Fruit fly (Drosophila melanogaster) whole organism, embryonic: ENCODE results near the gene CG14915.

Experiments used
- ATbp ChIP-seq: fragments of 200-800 bp; sonication (Bioruptor generic); optimal IDR thresholded peaks from 2 replicates; lab custom pipeline; 2017; ENCODE audit warnings: missing biosample characterization, mild to moderate bottlenecking, missing genetic modification characterization, missing genetic modification reagents
- Blimp-1 ChIP-seq: fragments of 200-800 bp; sonication (Bioruptor generic); optimal IDR thresholded peaks from 3 replicates; lab custom pipeline; 2018; ENCODE audit warnings: missing biosample characterization, missing genetic modification characterization, mild to moderate bottlenecking, moderate library complexity, missing genetic modification reagents
- CG11695 ChIP-seq: fragments of 200-800 bp; sonication (Bioruptor generic); IDR thresholded peaks from 3 replicates; pipeline ENCODE4 v1.3.6; 2022; ENCODE audit warnings: missing biosample characterization, missing genetic modification characterization
- CG12071 ChIP-seq: fragments of 200-800 bp; sonication (Bioruptor generic); optimal IDR thresholded peaks from 3 replicates; lab custom pipeline; 2018; ENCODE audit warnings: missing biosample characterization, mild to moderate bottlenecking, missing genetic modification characterization
- CG12299 ChIP-seq: fragments of 200-800 bp; sonication (Bioruptor generic); optimal IDR thresholded peaks from 2 replicates; lab custom pipeline; 2018; ENCODE audit warnings: missing biosample characterization, mild to moderate bottlenecking, missing genetic modification characterization
- CG12391 ChIP-seq: fragments of 200-800 bp; sonication (Bioruptor generic); optimal IDR thresholded peaks from 3 replicates; lab custom pipeline; 2018; ENCODE audit warnings: missing biosample characterization, mild to moderate bottlenecking, missing genetic modification characterization, moderate library complexity
- CG12769 ChIP-seq: fragments of 200-800 bp; sonication (Bioruptor generic); optimal IDR thresholded peaks from 2 replicates; lab custom pipeline; 2019; ENCODE audit warnings: missing biosample characterization, mild to moderate bottlenecking, missing genetic modification characterization, moderate library complexity
- CG14050 ChIP-seq: fragments of 200-800 bp; sonication (Bioruptor generic); IDR thresholded peaks from 3 replicates; pipeline ENCODE4 v1.3.6; 2022; ENCODE audit warnings: missing biosample characterization, missing genetic modification characterization
- CG15269 ChIP-seq: fragments of 200-800 bp; sonication (Bioruptor generic); optimal IDR thresholded peaks from 2 replicates; lab custom pipeline; 2018; ENCODE audit warnings: missing biosample characterization, mild to moderate bottlenecking, missing genetic modification characterization, moderate library complexity
- CG15696 ChIP-seq: fragments of 200-800 bp; sonication (Bioruptor generic); optimal IDR thresholded peaks from 2 replicates; lab custom pipeline; 2019; ENCODE audit warnings: missing biosample characterization, mild to moderate bottlenecking, missing genetic modification characterization, moderate library complexity
- CG17361 ChIP-seq: fragments of 200-800 bp; sonication (Bioruptor generic); IDR thresholded peaks from 3 replicates; pipeline ENCODE4 v1.3.6; 2022; ENCODE audit warnings: missing biosample characterization, missing genetic modification characterization
- CG2678 ChIP-seq: fragments of 200-800 bp; sonication (Bioruptor generic); optimal IDR thresholded peaks from 3 replicates; lab custom pipeline; 2019; ENCODE audit warnings: missing biosample characterization, mild to moderate bottlenecking, missing genetic modification characterization, moderate library complexity
- CG3163 ChIP-seq: fragments of 200-800 bp; sonication (Bioruptor generic); optimal IDR thresholded peaks from 3 replicates; lab custom pipeline; 2016; ENCODE audit warnings: missing biosample characterization, missing genetic modification characterization
- CG3281 ChIP-seq: fragments of 200-800 bp; sonication (Bioruptor generic); optimal IDR thresholded peaks from 3 replicates; lab custom pipeline; 2017; ENCODE audit warnings: missing biosample characterization, mild to moderate bottlenecking, missing genetic modification characterization
- CG6813 ChIP-seq: fragments of 200-800 bp; sonication (Bioruptor generic); optimal IDR thresholded peaks from 2 replicates; lab custom pipeline; 2017; ENCODE audit warnings: missing biosample characterization, missing genetic modification characterization, mild to moderate bottlenecking, moderate library complexity, missing genetic modification reagents
- CG7839 ChIP-seq: fragments of 200-800 bp; sonication (Bioruptor generic); optimal IDR thresholded peaks from 3 replicates; lab custom pipeline; 2018; ENCODE audit warnings: missing biosample characterization, mild to moderate bottlenecking, missing genetic modification characterization, moderate library complexity
- CG9215 ChIP-seq: fragments of 200-800 bp; sonication (Bioruptor generic); IDR thresholded peaks from 2 replicates; pipeline ENCODE4 v1.3.6; 2022; ENCODE audit warnings: missing biosample characterization, missing genetic modification characterization
- D19A ChIP-seq: fragments of 200-800 bp; optimal IDR thresholded peaks from 3 replicates; lab custom pipeline; 2019; ENCODE audit warnings: missing biosample characterization, mild to moderate bottlenecking, missing genetic modification characterization, moderate library complexity
- Dbx ChIP-seq: fragments of 200-800 bp; sonication (Bioruptor generic); IDR thresholded peaks from 3 replicates; pipeline ENCODE4 v1.3.6; 2022; ENCODE audit warnings: missing biosample characterization, missing genetic modification characterization
- E2f1 ChIP-seq: fragments of 200-800 bp; sonication (Bioruptor generic); IDR thresholded peaks from 2 replicates; pipeline ENCODE4 v1.3.6; 2022; ENCODE audit warnings: missing biosample characterization, missing genetic modification characterization
- Ets65A ChIP-seq: fragments of 200-800 bp; sonication (Bioruptor generic); peaks from one replicate; lab custom pipeline; 2016; ENCODE audit warnings: missing biosample characterization, missing genetic modification characterization
- HmgD ChIP-seq: fragments of 200-800 bp; sonication (Bioruptor generic); optimal IDR thresholded peaks from 3 replicates; lab custom pipeline; 2016; ENCODE audit warnings: missing biosample characterization, missing genetic modification characterization
- Lim3 ChIP-seq: fragments of 200-800 bp; sonication (Bioruptor generic); IDR thresholded peaks from 2 replicates; pipeline ENCODE4 v1.3.6; 2022; ENCODE audit warnings: missing biosample characterization, missing genetic modification characterization
- Meics ChIP-seq: fragments of 200-800 bp; sonication (Bioruptor generic); optimal IDR thresholded peaks from 2 replicates; lab custom pipeline; 2017; ENCODE audit warnings: missing biosample characterization, mild to moderate bottlenecking, missing genetic modification characterization
- PHDP ChIP-seq: fragments of 200-800 bp; sonication (Bioruptor generic); optimal IDR thresholded peaks from 3 replicates; lab custom pipeline; 2018; ENCODE audit warnings: missing biosample characterization, mild to moderate bottlenecking, missing genetic modification characterization, moderate library complexity
- Spps ChIP-seq: fragments of 200-800 bp; sonication (Bioruptor generic); optimal IDR thresholded peaks from 2 replicates; lab custom pipeline; 2018; ENCODE audit warnings: missing biosample characterization, mild to moderate bottlenecking, missing genetic modification characterization
- Taf1 ChIP-seq: fragments of 200-800 bp; sonication (Bioruptor generic); IDR thresholded peaks from 2 replicates; pipeline ENCODE4 v1.3.6; 2022; ENCODE audit warnings: missing biosample characterization, missing genetic modification characterization
- Trl ChIP-seq, 3 experiments: fragments of >200 bp in 2 of 3; fragments of 200-800 bp in 1 of 3; sonication (Bioruptor generic) in 1 of 3; optimal IDR thresholded peaks; 2 replicates in 1 of 3; 3 replicates in 2 of 3; lab custom pipeline; 2016 to 2017; ENCODE audit warnings: missing biosample characterization in 1 of 3, missing genetic modification characterization in 1 of 3
- Xbp1 ChIP-seq: fragments of 200-800 bp; sonication (Bioruptor generic); optimal IDR thresholded peaks from 3 replicates; lab custom pipeline; 2016; ENCODE audit warnings: missing biosample characterization, mild to moderate bottlenecking, missing genetic modification characterization
- Xrp1 ChIP-seq: fragments of 200-800 bp; sonication (Bioruptor generic); IDR thresholded peaks from 2 replicates; pipeline ENCODE4 v1.3.6; 2022; ENCODE audit warnings: missing biosample characterization, missing genetic modification characterization
- bcd ChIP-seq: fragments of 200-800 bp; sonication (Bioruptor generic); optimal IDR thresholded peaks from 2 replicates; lab custom pipeline; 2017; ENCODE audit warnings: missing biosample characterization, mild to moderate bottlenecking, missing genetic modification characterization
- chm ChIP-seq: fragments of 200-800 bp; sonication (Bioruptor generic); IDR thresholded peaks from 2 replicates; pipeline ENCODE4 v1.3.6; 2022; ENCODE audit warnings: missing biosample characterization, missing genetic modification characterization
- disco-r ChIP-seq: fragments of 200-800 bp; sonication (Bioruptor generic); optimal IDR thresholded peaks from 2 replicates; lab custom pipeline; 2016; ENCODE audit warnings: missing biosample characterization, missing genetic modification characterization
- dm ChIP-seq: fragments of 200-800 bp; sonication (Bioruptor generic); optimal IDR thresholded peaks from 3 replicates; lab custom pipeline; 2016; ENCODE audit warnings: missing biosample characterization, missing genetic modification characterization
- dpn ChIP-seq, 2 experiments: fragments of 200-800 bp; sonication (Bioruptor generic); optimal IDR thresholded peaks; 3 replicates each; lab custom pipeline; 2016; ENCODE audit warnings: missing biosample characterization in 2 of 2, missing genetic modification characterization in 2 of 2
- exex ChIP-seq: fragments of 200-800 bp; sonication (Bioruptor generic); optimal IDR thresholded peaks from 4 replicates; lab custom pipeline; 2018; ENCODE audit warnings: missing biosample characterization, mild to moderate bottlenecking, missing genetic modification characterization, moderate library complexity
- grau ChIP-seq: fragments of 200-800 bp; optimal IDR thresholded peaks from 3 replicates; lab custom pipeline; 2019; ENCODE audit warnings: missing biosample characterization, mild to moderate bottlenecking, missing genetic modification characterization, moderate library complexity
- gro ChIP-seq: fragments of 200-800 bp; sonication (Bioruptor generic); optimal IDR thresholded peaks from 2 replicates; lab custom pipeline; 2016; ENCODE audit warnings: missing biosample characterization, missing genetic modification characterization
- jigr1 ChIP-seq: fragments of 200-800 bp; sonication (Bioruptor generic); IDR thresholded peaks from 3 replicates; pipeline ENCODE4 v1.3.6; 2022; ENCODE audit warnings: missing biosample characterization, missing genetic modification characterization
- kni ChIP-seq: fragments of 200-800 bp; sonication (Bioruptor generic); optimal IDR thresholded peaks from 3 replicates; lab custom pipeline; 2017; ENCODE audit warnings: mild to moderate bottlenecking, missing biosample characterization, missing genetic modification reagents, missing genetic modification characterization
- mam ChIP-seq: fragments of 200-800 bp; sonication (Bioruptor generic); optimal IDR thresholded peaks from 3 replicates; lab custom pipeline; 2016; ENCODE audit warnings: missing biosample characterization, missing genetic modification characterization
- nerfin-1 ChIP-seq: fragments of 200-800 bp; sonication (Bioruptor generic); optimal IDR thresholded peaks from 3 replicates; lab custom pipeline; 2019; ENCODE audit warnings: missing biosample characterization, mild to moderate bottlenecking, missing genetic modification characterization, moderate library complexity
- odd ChIP-seq: fragments of 200-800 bp; sonication (Bioruptor generic); optimal IDR thresholded peaks from 2 replicates; lab custom pipeline; 2017; ENCODE audit warnings: missing biosample characterization, mild to moderate bottlenecking, missing genetic modification characterization
- ro ChIP-seq: fragments of 200-800 bp; sonication (Bioruptor generic); IDR thresholded peaks from 2 replicates; pipeline ENCODE4 v1.3.6; 2022; ENCODE audit warnings: missing biosample characterization, missing genetic modification characterization
- row ChIP-seq: fragments of 200-800 bp; sonication (Bioruptor generic); IDR thresholded peaks from 3 replicates; pipeline ENCODE4 v1.3.6; 2022; ENCODE audit warnings: missing biosample characterization, missing genetic modification characterization
- run ChIP-seq: fragments of 200-800 bp; sonication (Bioruptor generic); optimal IDR thresholded peaks from 3 replicates; lab custom pipeline; 2018; ENCODE audit warnings: missing biosample characterization, mild to moderate bottlenecking, missing genetic modification characterization
- sim ChIP-seq: fragments of 200-800 bp; sonication (Bioruptor generic); IDR thresholded peaks from 2 replicates; pipeline ENCODE4 v1.3.6; 2022; ENCODE audit warnings: missing biosample characterization, missing genetic modification characterization
- slbo ChIP-seq: fragments of 200-800 bp; sonication (Bioruptor generic); IDR thresholded peaks from 2 replicates; pipeline ENCODE4 v1.3.6; 2022; ENCODE audit warnings: missing biosample characterization, missing genetic modification characterization
- unpg ChIP-seq: fragments of 200-800 bp; sonication (Bioruptor generic); optimal IDR thresholded peaks from 3 replicates; lab custom pipeline; 2018; ENCODE audit warnings: missing biosample characterization, mild to moderate bottlenecking, missing genetic modification characterization, moderate library complexity

CG14915 gene

DNA sequence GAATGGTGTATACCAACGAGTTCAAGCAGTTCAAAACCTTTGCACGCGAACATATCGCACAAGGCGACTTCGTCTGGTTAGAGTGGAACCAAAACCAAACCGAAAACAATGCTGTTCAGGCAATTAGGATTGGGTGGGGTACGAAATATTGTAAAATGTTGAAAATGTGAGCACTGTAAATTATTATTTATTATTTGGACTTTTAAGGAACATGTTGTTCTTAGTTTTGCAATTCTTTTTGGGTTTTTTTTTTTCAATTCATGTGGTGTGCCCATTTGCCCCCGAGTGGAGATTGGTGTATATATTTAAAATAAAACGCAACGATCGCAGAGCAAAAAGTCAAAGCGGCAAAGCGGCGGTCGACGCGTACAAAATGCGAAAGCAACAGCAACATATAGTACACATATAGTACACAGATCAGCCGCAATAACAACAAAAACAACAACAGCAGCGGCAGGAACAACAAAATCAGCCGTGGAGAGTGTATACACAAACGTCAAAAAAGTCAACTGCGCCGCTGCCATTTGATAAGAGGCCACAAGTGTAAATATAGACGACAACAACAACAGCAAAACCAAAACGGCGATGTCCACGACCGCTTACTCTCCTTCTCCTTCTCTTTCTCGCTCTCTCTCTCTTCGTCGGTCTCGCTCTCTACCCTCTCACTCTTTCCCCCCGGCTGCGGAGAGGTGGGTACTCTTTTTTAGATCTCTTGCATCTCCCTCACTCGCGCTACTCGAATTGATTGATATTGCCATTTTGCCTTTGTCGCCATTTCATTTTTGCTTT lies 26.0 kb upstream of the CG14915 start (continued):
- peak; percentile 46 for TF ChIP-seq Xrp1 (GFP tag; lab: Robert Waterston, UW)
- TF ChIP-seq ro (GFP tag; lab: Robert Waterston, UW): no peak
- TF ChIP-seq odd: peak; percentile 60
- TF ChIP-seq ATbp (GFP tag; lab: Kevin White, UChicago): peak; percentile 85
- peak; percentile 17 for TF ChIP-seq Xbp1
- peak; percentile 29 for TF ChIP-seq CG7839 (tag; lab: Kevin White, UChicago)
- peak; percentile 39 for TF ChIP-seq grau (tag; lab: Kevin White, UChicago)
- peak; percentile 68 for TF ChIP-seq CG2678 (tag; lab: Kevin White, UChicago)
- TF ChIP-seq run (tag; lab: Kevin White, UChicago): no peak
- peak; percentile 74 for TF ChIP-seq chm (GFP tag; lab: Robert Waterston, UW)
- TF ChIP-seq CG11695 (GFP tag; lab: Robert Waterston, UW): peak; percentile 51
- TF ChIP-seq Ets65A: peak; percentile 50
- TF ChIP-seq CG12071 (GFP tag; lab: Kevin White, UChicago): peak; percentile 51
- peak; percentile 28 for TF ChIP-seq Meics
- 0 out of 2 replicates have a peak, but pooled peaks have one; percentile 7 for TF ChIP-seq sim (GFP tag; lab: Robert Waterston, UW)
- peak; percentile 51 for TF ChIP-seq row (GFP tag; lab: Robert Waterston, UW)
- TF ChIP-seq Spps (tag; lab: Kevin White, UChicago): no peak
- peak; percentile 15 for TF ChIP-seq unpg (GFP tag; lab: Kevin White, UChicago)
- no peak for TF ChIP-seq CG9215 (GFP tag; lab: Robert Waterston, UW)
- peak; percentile 36 for TF ChIP-seq CG15269 (tag; lab: Kevin White, UChicago)
- peak; percentile 81 to 93 for TF ChIP-seq Trl (optimal IDR thresholded peaks at IDR 0.05; lab: Kevin White, UChicago)
- peak; percentile 43 for TF ChIP-seq Trl (GFP tag; optimal IDR thresholded peaks at IDR 0.05; lab: Kevin White, UChicago)
- peak; percentile 55 for TF ChIP-seq nerfin-1 (tag; lab: Kevin White, UChicago)
- no peak for TF ChIP-seq Taf1
- TF ChIP-seq CG15696: peak; percentile 58
- TF ChIP-seq HmgD (GFP tag; lab: Kevin White, UChicago): no peak
- TF ChIP-seq CG6813 (GFP tag; lab: Kevin White, UChicago): peak; percentile 69
- no peak for TF ChIP-seq Lim3 (GFP tag; lab: Robert Waterston, UW)
- peak; percentile 40 for TF ChIP-seq mam (GFP tag; lab: Kevin White, UChicago)
- peak; percentile 39 for TF ChIP-seq disco-r
- peak in 1 of 2 experiments; percentile 19 for TF ChIP-seq dpn (GFP tag; optimal IDR thresholded peaks at IDR 0.05; lab: Kevin White, UChicago)
- TF ChIP-seq CG12299 (tag; lab: Kevin White, UChicago): peak; percentile 18
- TF ChIP-seq Blimp-1 (GFP tag; lab: Kevin White, UChicago): peak; percentile 13
- 0 out of 3 replicates have a peak, but pooled peaks have one; percentile 7 for TF ChIP-seq jigr1 (GFP tag; lab: Robert Waterston, UW)
- TF ChIP-seq bcd (GFP tag; lab: Kevin White, UChicago): peak; percentile 27
- 0 out of 3 replicates have a peak, but pooled peaks have one; percentile 42 for TF ChIP-seq Dbx (GFP tag; lab: Robert Waterston, UW)

DNA sequence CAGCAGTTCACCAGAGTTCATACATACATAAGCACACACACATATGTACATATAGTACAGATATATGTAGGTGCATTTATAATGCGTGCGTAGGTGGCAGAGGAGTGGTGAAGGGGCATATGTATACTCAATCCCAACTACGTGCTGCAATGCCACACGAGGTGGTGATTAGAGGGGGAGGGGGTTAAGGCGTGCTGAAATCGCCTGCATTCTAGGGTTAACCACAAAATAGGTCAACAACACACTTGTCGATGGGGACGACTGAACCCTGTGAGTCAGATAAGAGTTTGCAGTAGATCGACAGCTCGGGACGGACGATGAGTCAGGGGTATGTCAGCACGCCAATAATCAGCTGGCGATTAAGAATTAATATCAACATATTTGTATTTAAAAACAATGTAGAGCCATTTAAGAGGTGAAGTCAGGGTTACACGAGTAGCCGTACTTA lies 25.3 kb upstream of the CG14915 start:
- no peak for TF ChIP-seq jigr1 (GFP tag; lab: Robert Waterston, UW)
- TF ChIP-seq E2f1 (GFP tag; lab: Robert Waterston, UW): no peak
- no peak for TF ChIP-seq CG3281 (GFP tag; lab: Kevin White, UChicago)
- no peak for TF ChIP-seq exex (tag; lab: Kevin White, UChicago)
- peak; percentile 35 for TF ChIP-seq CG3163 (GFP tag; lab: Kevin White, UChicago)
- no peak for TF ChIP-seq CG12391
- TF ChIP-seq CG14050 (GFP tag; lab: Robert Waterston, UW): no peak
- TF ChIP-seq kni: peak; percentile 26
- TF ChIP-seq D19A: no peak
- peak; percentile 11 for TF ChIP-seq CG12769 (tag; lab: Kevin White, UChicago)
- TF ChIP-seq CG17361 (GFP tag; lab: Robert Waterston, UW): no peak
- TF ChIP-seq CG15696: no peak
- no peak for TF ChIP-seq slbo
- TF ChIP-seq unpg (GFP tag; lab: Kevin White, UChicago): no peak
- no peak for TF ChIP-seq dm (GFP tag; lab: Kevin White, UChicago)
- TF ChIP-seq PHDP: no peak
- no peak for TF ChIP-seq gro
